Worm (Caenorhabditis elegans) whole organism, L3 larva: ENCODE results near the gene T23B7.3.
"Not testable (repeated sequence)": the region's sequence is repeated elsewhere in the genome, so short reads cannot be mapped to it uniquely, and the experiment has no call there.

ENCODE experiments used
- ZK546.5 ChIP-seq: sonication (generic microtip); optimal IDR thresholded peaks from 2 replicates; lab custom pipeline; 2017; ENCODE audit warnings: missing biosample characterization, missing genetic modification characterization
- elt-1 ChIP-seq: fragments of 150-350 bp; optimal IDR thresholded peaks from 2 replicates; lab custom pipeline; 2014; ENCODE audit warnings: missing biosample characterization, missing genetic modification characterization
- elt-2 ChIP-seq: sonication (generic microtip); optimal IDR thresholded peaks from 2 replicates; lab custom pipeline; 2016; ENCODE audit warnings: missing genetic modification reagents, mild to moderate bottlenecking, missing genetic modification characterization, missing compliant biosample characterization
- nhr-11 ChIP-seq: fragments of 150-350 bp; optimal IDR thresholded peaks from 2 replicates; lab custom pipeline; 2014; ENCODE audit warnings: missing biosample characterization, missing genetic modification characterization
- pha-4 ChIP-seq: fragments of 150-350 bp; optimal IDR thresholded peaks from 2 replicates; lab custom pipeline; 2014; ENCODE audit warnings: missing biosample characterization, missing genetic modification reagents, missing genetic modification characterization
- sea-2 ChIP-seq: fragments of 150-350 bp; sonication (generic microtip); optimal IDR thresholded peaks from 4 replicates; lab custom pipeline; 2014; ENCODE audit warnings: missing biosample characterization, missing genetic modification reagents, missing genetic modification characterization
- tbx-2 ChIP-seq: sonication (generic microtip); optimal IDR thresholded peaks from 2 replicates; lab custom pipeline; 2016; ENCODE audit warnings: mild to moderate bottlenecking, missing genetic modification characterization, missing compliant biosample characterization
- unc-62 ChIP-seq: fragments of 150-350 bp; sonication (generic microtip); optimal IDR thresholded peaks from 4 replicates; lab custom pipeline; 2014; ENCODE audit warnings: missing biosample characterization, missing genetic modification reagents, missing genetic modification characterization
- zag-1 ChIP-seq: fragments of 150-350 bp; optimal IDR thresholded peaks from 2 replicates; lab custom pipeline; 2014; ENCODE audit warnings: missing biosample characterization, missing genetic modification characterization
- ztf-4 ChIP-seq: fragments of 150-350 bp; optimal IDR thresholded peaks from 2 replicates; lab custom pipeline; 2014; ENCODE audit warnings: missing biosample characterization, missing genetic modification characterization

DNA sequence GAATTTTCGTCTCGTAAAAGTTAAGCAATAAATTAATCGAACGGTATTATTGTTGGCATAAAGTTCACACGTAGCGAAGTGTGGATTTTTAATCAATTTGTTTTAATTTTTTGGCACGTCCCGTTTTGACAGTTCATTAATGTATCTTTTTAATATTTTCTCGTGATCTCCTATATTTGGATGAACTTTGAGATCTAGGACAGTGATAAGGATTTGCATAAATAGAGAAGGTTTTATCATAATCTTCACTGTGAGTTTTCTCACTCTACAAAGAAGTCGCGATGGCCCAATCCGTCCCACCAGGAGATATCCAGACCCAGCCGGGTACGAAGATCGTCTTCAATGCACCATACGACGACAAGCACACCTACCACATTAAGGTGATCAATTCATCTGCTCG is 24.9 kb upstream of the T23B7.3 start, which contains the start of the genes C33F10.8 and msp-40:
- not testable (repeated sequence) for TF ChIP-seq zag-1; nhr-11 (tag; lab: Kevin White, UChicago); tbx-2 (tag; lab: Kevin White, UChicago); unc-62 (GFP tag; lab: Kevin White, UChicago); ztf-4 (tag; lab: Kevin White, UChicago); pha-4 (tag; lab: Kevin White, UChicago); elt-2 (tag; lab: Kevin White, UChicago); sea-2; elt-1 (tag; lab: Kevin White, UChicago); ZK546.5
